Fruit fly (Drosophila melanogaster): ENCODE measurements around the gene twit.

DNA sequence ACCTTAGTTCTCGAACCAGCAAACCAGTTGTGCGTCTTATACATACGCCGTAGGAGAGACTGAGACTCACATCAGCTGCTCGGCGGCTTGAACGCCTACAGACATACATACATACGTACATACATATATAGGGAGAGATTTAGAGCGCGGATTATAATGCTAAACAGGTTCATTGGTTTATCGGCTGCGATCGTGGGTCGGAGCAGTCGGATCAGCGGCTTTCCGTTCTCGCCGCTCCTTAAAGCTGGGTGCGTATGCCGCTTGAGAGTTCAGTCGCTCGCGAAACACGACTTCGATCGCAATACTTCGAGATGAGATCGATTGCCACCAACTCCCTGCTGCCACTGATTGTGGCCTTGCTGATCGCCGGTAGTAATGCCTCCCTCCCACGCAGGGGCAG lies 27.1 kb upstream of the twit start:
- TF ChIP-seq bab1 (GFP tag; optimal IDR thresholded peaks at IDR 0.05) (no peak), CG1620 (GFP tag; optimal IDR thresholded peaks at IDR 0.05) (no peak), Hr96 (GFP tag; optimal IDR thresholded peaks at IDR 0.05) (no peak), kay (GFP tag; ENCODE audit: borderline replicate concordance) (peak; percentile 54), CG5204 (GFP tag; optimal IDR thresholded peaks at IDR 0.05) (no peak), tj (GFP tag; optimal IDR thresholded peaks at IDR 0.05) (no peak), Clk (GFP tag; optimal IDR thresholded peaks at IDR 0.05) (no peak), CG7101 (tag; optimal IDR thresholded peaks at IDR 0.05) (no peak), Crg-1 (GFP tag; optimal IDR thresholded peaks at IDR 0.05) (no peak), cic (GFP tag; optimal IDR thresholded peaks at IDR 0.05) (no peak)
